Fruit fly (Drosophila melanogaster): ENCODE data around the gene w.
A peak's percentile ranks its signal among the peaks of the same experiment; 100 is the strongest.

w gene

dm6 chrX:2790055-2790617 lies 6.1 kb downstream of the w start, which contains the start of gene CG32795 (continued):
- TF ChIP-seq CG3919 (GFP tag; optimal IDR thresholded peaks at IDR 0.05), result no peak
- TF ChIP-seq CG6854 (GFP tag; optimal IDR thresholded peaks at IDR 0.05), result no peak
- no peak for TF ChIP-seq fd59A (GFP tag; optimal IDR thresholded peaks at IDR 0.05)
- TF ChIP-seq CG6792 (GFP tag; optimal IDR thresholded peaks at IDR 0.05), result no peak
- no peak for TF ChIP-seq CG10669 (GFP tag; optimal IDR thresholded peaks at IDR 0.05)
- no peak for TF ChIP-seq CG11902 (GFP tag; optimal IDR thresholded peaks at IDR 0.05)
- peak; percentile 17 for TF ChIP-seq CG10631 (GFP tag; optimal IDR thresholded peaks at IDR 0.05)
- TF ChIP-seq vri (GFP tag; optimal IDR thresholded peaks at IDR 0.05), result peak; percentile 22
- no peak for TF ChIP-seq lz (GFP tag; optimal IDR thresholded peaks at IDR 0.05)
- no peak for TF ChIP-seq CG7368 (GFP tag; optimal IDR thresholded peaks at IDR 0.05)
- no peak for TF ChIP-seq CG34406 (GFP tag; optimal IDR thresholded peaks at IDR 0.05)
- TF ChIP-seq Blimp-1 (GFP tag; optimal IDR thresholded peaks at IDR 0.05), result no peak
- TF ChIP-seq Eip78C (GFP tag), result peak; percentile 88
- no peak for TF ChIP-seq CG8319 (GFP tag; optimal IDR thresholded peaks at IDR 0.05)
- no peak for TF ChIP-seq CG16779 (tag; optimal IDR thresholded peaks at IDR 0.05)
- peak; percentile 26 for TF ChIP-seq topi (GFP tag; optimal IDR thresholded peaks at IDR 0.05)
- TF ChIP-seq acj6 (GFP tag; optimal IDR thresholded peaks at IDR 0.05), result no peak
- no peak for TF ChIP-seq spab (GFP tag; optimal IDR thresholded peaks at IDR 0.05)
- TF ChIP-seq fd85E (GFP tag; optimal IDR thresholded peaks at IDR 0.05), result no peak
- no peak for TF ChIP-seq Met (GFP tag; optimal IDR thresholded peaks at IDR 0.05)

dm6 chrX:2789285-2790054 lies 6.8 kb downstream of the w start:
- peak; percentile 57 for TF ChIP-seq fkh (GFP tag; optimal IDR thresholded peaks at IDR 0.05)
- TF ChIP-seq CG6854 (GFP tag; optimal IDR thresholded peaks at IDR 0.05), result no peak
- TF ChIP-seq pdm3 (GFP tag; optimal IDR thresholded peaks at IDR 0.05), result no peak
- no peak for TF ChIP-seq lz (GFP tag; optimal IDR thresholded peaks at IDR 0.05)
- TF ChIP-seq CG31627 (GFP tag; optimal IDR thresholded peaks at IDR 0.05), result no peak
- TF ChIP-seq net (GFP tag; optimal IDR thresholded peaks at IDR 0.05), result no peak
- TF ChIP-seq CG32006 (GFP tag; optimal IDR thresholded peaks at IDR 0.05), result peak; percentile 19
- no peak for TF ChIP-seq Sox102F (GFP tag; optimal IDR thresholded peaks at IDR 0.05)
- TF ChIP-seq Eip93F (GFP tag; optimal IDR thresholded peaks at IDR 0.05), result no peak
- TF ChIP-seq CG9139 (GFP tag; optimal IDR thresholded peaks at IDR 0.05), result peak; percentile 28
- no peak for TF ChIP-seq CG8319 (GFP tag; optimal IDR thresholded peaks at IDR 0.05)
- TF ChIP-seq acj6 (GFP tag; optimal IDR thresholded peaks at IDR 0.05), result no peak
- TF ChIP-seq fd85E (GFP tag; optimal IDR thresholded peaks at IDR 0.05), result no peak
- TF ChIP-seq CG10669 (GFP tag; optimal IDR thresholded peaks at IDR 0.05), result no peak
- TF ChIP-seq dsx (GFP tag; optimal IDR thresholded peaks at IDR 0.05; ENCODE audit: poor library complexity, severe bottlenecking), result no peak
- TF ChIP-seq CG1621 (tag; optimal IDR thresholded peaks at IDR 0.05), result no peak
- peak; percentile 46 for TF ChIP-seq CG15336 (GFP tag; IDR thresholded peaks at IDR 0.05)
- no peak for TF ChIP-seq CG3919 (GFP tag; optimal IDR thresholded peaks at IDR 0.05)
- TF ChIP-seq CG8119 (GFP tag; IDR thresholded peaks at IDR 0.05), result peak; percentile 30; the same call in 1 of the 3 replicates
- no peak for TF ChIP-seq CG4318 (GFP tag; optimal IDR thresholded peaks at IDR 0.05)
- TF ChIP-seq vri (GFP tag; optimal IDR thresholded peaks at IDR 0.05), result no peak
- TF ChIP-seq Hr38 (GFP tag; optimal IDR thresholded peaks at IDR 0.05), result no peak
- TF ChIP-seq Smox (GFP tag; optimal IDR thresholded peaks at IDR 0.05), result no peak
- no peak for TF ChIP-seq Eip75B (GFP tag; optimal IDR thresholded peaks at IDR 0.05)
- no peak for TF ChIP-seq Lpt (GFP tag; optimal IDR thresholded peaks at IDR 0.05)
- no peak for TF ChIP-seq topi (GFP tag; optimal IDR thresholded peaks at IDR 0.05)
- TF ChIP-seq fd59A (GFP tag; optimal IDR thresholded peaks at IDR 0.05), result no peak
- no peak for TF ChIP-seq CG8632 (GFP tag; optimal IDR thresholded peaks at IDR 0.05)
- TF ChIP-seq OdsH (GFP tag; optimal IDR thresholded peaks at IDR 0.05), result no peak
- TF ChIP-seq CG34406 (GFP tag; optimal IDR thresholded peaks at IDR 0.05), result no peak
- no peak for TF ChIP-seq salr (GFP tag; optimal IDR thresholded peaks at IDR 0.05)
- no peak for TF ChIP-seq Met (GFP tag; optimal IDR thresholded peaks at IDR 0.05)
- TF ChIP-seq achi (GFP tag; optimal IDR thresholded peaks at IDR 0.05), result no peak
- TF ChIP-seq CG6163 (GFP tag; IDR thresholded peaks at IDR 0.05), result no peak
- no peak for TF ChIP-seq Hr39 (GFP tag; optimal IDR thresholded peaks at IDR 0.05)
- TF ChIP-seq Sox14 (GFP tag; optimal IDR thresholded peaks at IDR 0.05), result no peak
- TF ChIP-seq CG16779 (tag; optimal IDR thresholded peaks at IDR 0.05), result no peak
- no peak for TF ChIP-seq Hr4 (GFP tag; optimal IDR thresholded peaks at IDR 0.05)
- TF ChIP-seq Sox15 (GFP tag; optimal IDR thresholded peaks at IDR 0.05), result no peak
- no peak for TF ChIP-seq dac (GFP tag; optimal IDR thresholded peaks at IDR 0.05)
- TF ChIP-seq Blimp-1 (GFP tag; optimal IDR thresholded peaks at IDR 0.05), result no peak

Measured in whole organism, prepupa.